Worm (Caenorhabditis elegans): ENCODE measurements around the gene Y62E10A.24.

ce11 chrIV:13370235-13370739 lies at the start of gene Y62E10A.24, which contains the start of the genes rla-2 and popl-7:
- TF ChIP-seq sea-1 (GFP tag; conservative IDR thresholded peaks at IDR 0.05) (no peak), flt-1 (GFP tag; IDR thresholded peaks at IDR 0.05) (no peak), hmg-4 (GFP tag; optimal IDR thresholded peaks at IDR 0.05) (no peak), hmbx-1 (tag; optimal IDR thresholded peaks at IDR 0.05) (no peak), ama-1 (optimal IDR thresholded peaks at IDR 0.05) (no peak), aly-1 (tag; optimal IDR thresholded peaks at IDR 0.05) (no peak), B0310.2 (tag; optimal IDR thresholded peaks at IDR 0.05) (no peak)
